Worm (Caenorhabditis elegans): ENCODE results near the gene apl-1.

The apl-1 gene

ce11 chrX:5084495-5084894 lies 32.2 kb downstream of the apl-1 start, which contains the start of gene ets-5:
ets-5 (minus strand) TSS chrX:5084526.
- TF ChIP-seq mml-1 (tag; optimal IDR thresholded peaks at IDR 0.05) (no peak), mdl-1 (tag; optimal IDR thresholded peaks at IDR 0.05) (no peak), fkh-10 (GFP tag; optimal IDR thresholded peaks at IDR 0.05) (no peak), nhr-28 (tag; optimal IDR thresholded peaks at IDR 0.05) (no peak), nhr-237 (tag; optimal IDR thresholded peaks at IDR 0.05) (no peak), pha-4 (tag; optimal IDR thresholded peaks at IDR 0.05) (no peak), ztf-4 (tag; optimal IDR thresholded peaks at IDR 0.05) (no peak), unc-62 (GFP tag; optimal IDR thresholded peaks at IDR 0.05) (no peak), nhr-43 (tag; optimal IDR thresholded peaks at IDR 0.05; ENCODE audit: poor library complexity, severe bottlenecking) (no peak), nfya-1 (tag; optimal IDR thresholded peaks at IDR 0.05; ENCODE audit: insufficient read depth) (no peak), nhr-76 (tag; optimal IDR thresholded peaks at IDR 0.05) (no peak), zag-1 (tag; optimal IDR thresholded peaks at IDR 0.05) (no peak), nhr-23 (tag; optimal IDR thresholded peaks at IDR 0.05) (no peak), fos-1 (tag; optimal IDR thresholded peaks at IDR 0.05) (no peak)

DNA sequence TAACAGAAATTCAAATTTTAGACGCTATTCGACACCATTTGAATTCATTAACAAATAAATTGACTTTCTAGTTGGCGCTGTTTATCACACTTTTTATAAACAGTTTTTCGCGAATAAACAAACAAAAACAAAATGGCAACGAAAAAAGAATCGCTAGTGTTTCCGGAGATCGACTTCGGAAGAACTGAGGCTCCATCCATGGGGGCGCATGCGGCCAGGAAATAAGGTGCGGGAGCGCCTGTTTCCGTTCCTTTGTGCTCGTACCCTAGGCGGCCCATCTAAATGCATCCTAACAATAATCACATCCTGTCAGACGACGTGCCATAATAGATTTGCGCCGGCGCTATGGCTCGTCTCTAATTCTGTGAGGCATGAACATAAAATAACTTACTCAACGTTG lies 32.6 kb downstream of the apl-1 start:
- TF ChIP-seq ceh-82 (tag; optimal IDR thresholded peaks at IDR 0.05): no peak

DNA sequence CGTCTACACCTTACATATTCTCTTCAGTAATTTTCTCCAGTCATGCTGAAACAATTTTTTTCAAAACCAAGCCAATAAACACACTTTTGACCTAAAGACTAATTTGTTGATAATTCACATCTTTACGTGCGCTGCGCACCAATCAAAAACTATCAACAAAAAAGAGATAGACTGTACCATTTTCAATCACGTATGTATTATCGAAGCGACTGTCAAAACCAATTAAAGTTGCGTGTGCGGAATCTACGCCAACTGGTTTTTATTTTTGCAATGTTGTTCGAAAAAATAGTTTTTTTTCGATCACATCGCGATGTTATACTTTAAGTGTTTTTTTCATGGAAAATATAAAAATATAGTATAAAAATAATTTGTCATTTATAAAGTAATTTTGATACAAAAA lies 37.4 kb downstream of the apl-1 start:
- no peak for TF ChIP-seq R02D3.7 (tag; optimal IDR thresholded peaks at IDR 0.05)
- TF ChIP-seq ceh-9 (tag; optimal IDR thresholded peaks at IDR 0.05): no peak
- no peak for TF ChIP-seq nhr-43 (tag; optimal IDR thresholded peaks at IDR 0.05; ENCODE audit: poor library complexity, severe bottlenecking)
- TF ChIP-seq nhr-25 (tag; optimal IDR thresholded peaks at IDR 0.05): peak; percentile 32
- TF ChIP-seq nfya-1 (tag; optimal IDR thresholded peaks at IDR 0.05; ENCODE audit: insufficient read depth): peak; percentile 31

DNA sequence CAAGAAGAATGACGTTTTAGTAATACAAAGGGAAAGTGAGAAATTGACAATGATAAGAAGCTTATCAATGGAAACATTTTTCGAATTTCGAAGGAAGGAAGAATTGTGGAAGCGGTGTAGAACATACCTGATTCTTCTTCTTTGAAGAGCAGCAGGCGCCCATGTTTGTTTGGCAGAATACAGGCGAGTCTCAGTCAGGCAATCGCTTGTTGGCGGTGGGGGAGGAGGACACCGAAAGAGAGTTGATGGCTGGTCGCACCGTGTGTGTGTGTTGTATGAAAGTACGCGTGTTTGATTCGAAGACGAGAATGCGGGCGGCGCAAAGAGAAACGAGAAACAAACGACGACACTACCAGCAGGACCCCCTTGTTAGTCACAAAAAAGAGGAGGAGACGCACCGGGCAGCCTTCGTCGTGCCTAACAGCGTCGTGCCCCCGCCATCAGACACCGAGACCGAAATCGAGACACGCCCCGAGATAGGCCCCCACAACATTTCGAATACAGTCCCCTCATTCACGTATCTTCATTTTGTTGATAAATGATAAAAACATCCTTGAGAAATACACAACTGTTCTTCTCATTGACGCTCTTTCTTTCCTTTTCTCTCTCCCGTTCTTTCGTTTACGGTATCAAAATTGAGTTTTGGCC lies 38.8 kb downstream of the apl-1 start, which contains the start of gene cal-5:
TSS of gene cal-5 (minus strand) at position 266 of the 648 bp plus-strand sequence.
- TF ChIP-seq daf-12 (tag; optimal IDR thresholded peaks at IDR 0.05) (no peak), unc-39 (tag; optimal IDR thresholded peaks at IDR 0.05) (no peak), ceh-28 (tag; optimal IDR thresholded peaks at IDR 0.05) (no peak), elt-2 (tag; optimal IDR thresholded peaks at IDR 0.05) (peak; percentile 89), eor-1 (tag; optimal IDR thresholded peaks at IDR 0.05) (no peak), lsy-12 (tag; optimal IDR thresholded peaks at IDR 0.05) (peak; percentile 21), nhr-23 (tag; optimal IDR thresholded peaks at IDR 0.05) (peak; percentile 59), jun-1 (tag; optimal IDR thresholded peaks at IDR 0.05) (no peak), nhr-77 (tag; optimal IDR thresholded peaks at IDR 0.05) (no peak), egl-5 (tag; optimal IDR thresholded peaks at IDR 0.05) (no peak), nhr-67 (tag; optimal IDR thresholded peaks at IDR 0.05) (no peak), unc-62 (GFP tag; optimal IDR thresholded peaks at IDR 0.05) (no peak), egl-27 (tag; optimal IDR thresholded peaks at IDR 0.05) (no peak), pqm-1 (tag; optimal IDR thresholded peaks at IDR 0.05) (peak; percentile 64), nhr-76 (tag; optimal IDR thresholded peaks at IDR 0.05) (no peak), ztf-11 (tag; optimal IDR thresholded peaks at IDR 0.05) (no peak), fos-1 (tag; optimal IDR thresholded peaks at IDR 0.05) (no peak), lin-39 (tag; optimal IDR thresholded peaks at IDR 0.05) (no peak), elt-3 (tag; optimal IDR thresholded peaks at IDR 0.05) (no peak), ZK546.5 (tag; optimal IDR thresholded peaks at IDR 0.05) (no peak), tbx-2 (tag; optimal IDR thresholded peaks at IDR 0.05) (peak; percentile 12), ceh-82 (tag; optimal IDR thresholded peaks at IDR 0.05) (no peak), nhr-28 (tag; optimal IDR thresholded peaks at IDR 0.05) (no peak), nhr-25 (tag; optimal IDR thresholded peaks at IDR 0.05) (peak; percentile 68), lin-15B (tag; optimal IDR thresholded peaks at IDR 0.05) (no peak), pha-4 (tag; optimal IDR thresholded peaks at IDR 0.05) (peak; percentile 25), ceh-9 (tag; optimal IDR thresholded peaks at IDR 0.05) (no peak), nhr-11 (tag; optimal IDR thresholded peaks at IDR 0.05) (no peak), hmg-11 (tag; optimal IDR thresholded peaks at IDR 0.05) (peak; percentile 21), mdl-1 (tag; optimal IDR thresholded peaks at IDR 0.05) (no peak), ceh-16 (tag; optimal IDR thresholded peaks at IDR 0.05) (no peak), nhr-43 (tag; optimal IDR thresholded peaks at IDR 0.05; ENCODE audit: poor library complexity, severe bottlenecking) (no peak), mml-1 (tag; optimal IDR thresholded peaks at IDR 0.05) (no peak), skn-1 (tag; optimal IDR thresholded peaks at IDR 0.05) (no peak), sea-2 (GFP tag; optimal IDR thresholded peaks at IDR 0.05) (no peak), nhr-12 (tag; optimal IDR thresholded peaks at IDR 0.05) (no peak), R02D3.7 (tag; optimal IDR thresholded peaks at IDR 0.05) (no peak), snpc-4 (tag; optimal IDR thresholded peaks at IDR 0.05) (no peak), ztf-4 (tag; optimal IDR thresholded peaks at IDR 0.05) (no peak), nhr-237 (tag; optimal IDR thresholded peaks at IDR 0.05) (no peak), aly-2 (tag; optimal IDR thresholded peaks at IDR 0.05) (no peak), nfya-1 (tag; optimal IDR thresholded peaks at IDR 0.05; ENCODE audit: insufficient read depth) (no peak), zag-1 (tag; optimal IDR thresholded peaks at IDR 0.05) (no peak)

Data from whole organism, L3 larva.